Worm (Caenorhabditis elegans) whole organism, L2 larva: ENCODE data around the gene exos-1.

ENCODE experiments used
- F13H6.1 ChIP-seq: sonication (generic microtip); optimal IDR thresholded peaks from 2 replicates; lab custom pipeline; 2016; ENCODE audit warnings: missing genetic modification characterization, missing compliant biosample characterization
- R02D3.7 ChIP-seq: fragments of 150-350 bp; optimal IDR thresholded peaks from 2 replicates; lab custom pipeline; 2014; ENCODE audit warnings: missing biosample characterization, missing genetic modification characterization
- lin-13 ChIP-seq: fragments of 150-350 bp; optimal IDR thresholded peaks from 2 replicates; lab custom pipeline; 2014; ENCODE audit warnings: missing biosample characterization, missing genetic modification reagents, missing genetic modification characterization
- lsy-2 ChIP-seq, 2 experiments: fragments of 150-350 bp in 1 of 2; sonication (generic microtip) in 1 of 2; optimal IDR thresholded peaks; 2 replicates each; lab custom pipeline; 2014 to 2017; ENCODE audit warnings: missing biosample characterization in 2 of 2, missing genetic modification characterization in 2 of 2
- mbf-1 ChIP-seq: sonication (generic microtip); optimal IDR thresholded peaks from 2 replicates; lab custom pipeline; 2017; ENCODE audit warnings: missing biosample characterization, missing genetic modification characterization
- nhr-12 ChIP-seq: fragments of 150-350 bp; optimal IDR thresholded peaks from 2 replicates; lab custom pipeline; 2014; ENCODE audit warnings: missing biosample characterization, missing genetic modification characterization
- nhr-237 ChIP-seq: fragments of 150-350 bp; optimal IDR thresholded peaks from 2 replicates; lab custom pipeline; 2014; ENCODE audit warnings: missing biosample characterization, missing genetic modification characterization
- nhr-77 ChIP-seq: fragments of 150-350 bp; optimal IDR thresholded peaks from 2 replicates; lab custom pipeline; 2014; ENCODE audit warnings: missing biosample characterization, missing genetic modification characterization
- skn-1 ChIP-seq: sonication (generic microtip); optimal IDR thresholded peaks from 2 replicates; lab custom pipeline; 2017; ENCODE audit warnings: missing biosample characterization, missing genetic modification characterization
- unc-62 ChIP-seq: fragments of 150-350 bp; optimal IDR thresholded peaks from 2 replicates; lab custom pipeline; 2014; ENCODE audit warnings: missing biosample characterization, missing genetic modification reagents, missing genetic modification characterization

- TF ChIP-seq unc-62 (no peak), R02D3.7 (tag; lab: Kevin White, UChicago) (no peak), lsy-2 (tag; optimal IDR thresholded peaks at IDR 0.05; lab: Kevin White, UChicago) (no peak), mbf-1 (tag; lab: Kevin White, UChicago) (no peak), skn-1 (tag; lab: Kevin White, UChicago) (no peak), nhr-12 (tag; lab: Kevin White, UChicago) (no peak), lin-13 (GFP tag; lab: Kevin White, UChicago) (no peak), F13H6.1 (tag; lab: Kevin White, UChicago) (no peak), nhr-77 (tag; lab: Kevin White, UChicago) (no peak), nhr-237 (tag; lab: Kevin White, UChicago) (no peak)
Measured at ce11 chrIII:11031309-11031708, 22.5 kb downstream of the exos-1 start, which contains the start of gene Y48A6B.14.
